Worm (Caenorhabditis elegans): ENCODE measurements around the gene kap-1.

kap-1 gene

DNA sequence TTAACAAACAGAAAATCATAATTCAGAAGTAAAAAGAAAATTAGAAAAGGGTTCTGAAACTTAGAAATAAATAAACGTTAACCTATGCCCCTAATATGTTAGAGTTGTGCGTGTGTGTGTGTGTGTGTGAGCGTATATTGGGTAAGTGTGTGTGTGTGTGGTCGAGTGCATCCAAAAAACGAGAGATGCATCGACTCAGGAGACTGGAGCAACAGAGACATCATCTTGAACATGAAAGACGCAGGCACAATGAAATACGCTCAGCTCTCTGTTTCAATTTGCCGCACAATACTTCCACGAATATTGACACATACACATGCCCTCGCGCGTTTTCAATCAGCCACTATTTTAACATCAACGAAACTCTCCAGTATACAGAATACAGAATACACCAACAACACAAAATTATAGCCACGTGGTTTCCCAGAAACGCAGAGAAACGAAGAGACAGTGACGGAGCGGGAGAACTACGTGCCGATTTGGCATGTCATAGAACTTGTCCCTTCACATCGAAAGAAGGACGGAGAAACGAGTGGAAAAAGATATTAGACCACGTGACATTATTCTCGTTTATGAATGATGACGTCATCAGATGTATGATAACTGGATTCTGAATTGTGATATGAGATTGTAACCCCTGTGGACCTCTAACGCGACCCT, 37.6 kb downstream of the kap-1 start:
- no peak for TF ChIP-seq nhr-77 (tag; optimal IDR thresholded peaks at IDR 0.05)
- no peak for TF ChIP-seq daf-12 (tag; optimal IDR thresholded peaks at IDR 0.05)
- TF ChIP-seq zag-1 (tag; optimal IDR thresholded peaks at IDR 0.05), result no peak
- TF ChIP-seq ceh-16 (tag; optimal IDR thresholded peaks at IDR 0.05), result no peak
- TF ChIP-seq pha-4 (tag; optimal IDR thresholded peaks at IDR 0.05), result peak; percentile 58
- peak; percentile 59 for TF ChIP-seq lin-39 (tag; optimal IDR thresholded peaks at IDR 0.05)
- no peak for TF ChIP-seq skn-1 (tag; optimal IDR thresholded peaks at IDR 0.05)
- no peak for TF ChIP-seq ztf-4 (tag; optimal IDR thresholded peaks at IDR 0.05)
- TF ChIP-seq fos-1 (tag; optimal IDR thresholded peaks at IDR 0.05), result peak; percentile 77
- TF ChIP-seq ceh-82 (tag; optimal IDR thresholded peaks at IDR 0.05), result no peak
- no peak for TF ChIP-seq ZK546.5 (tag; optimal IDR thresholded peaks at IDR 0.05)
- TF ChIP-seq fkh-2 (tag; optimal IDR thresholded peaks at IDR 0.05), result no peak
- peak; percentile 64 for TF ChIP-seq jun-1 (tag; optimal IDR thresholded peaks at IDR 0.05)
- peak; percentile 97 for TF ChIP-seq nhr-25 (tag; optimal IDR thresholded peaks at IDR 0.05)
- peak; percentile 94 for TF ChIP-seq mdl-1 (tag; optimal IDR thresholded peaks at IDR 0.05)
- TF ChIP-seq ama-1 (optimal IDR thresholded peaks at IDR 0.05), result peak; percentile 70
- peak; percentile 42 to 71 (median 60) for TF ChIP-seq elt-3 (tag; optimal IDR thresholded peaks at IDR 0.05)
- no peak for TF ChIP-seq egl-27 (tag; optimal IDR thresholded peaks at IDR 0.05)
- peak; percentile 95 for TF ChIP-seq nhr-43 (tag; optimal IDR thresholded peaks at IDR 0.05; ENCODE audit: poor library complexity, severe bottlenecking)
- TF ChIP-seq mml-1 (tag; optimal IDR thresholded peaks at IDR 0.05), result peak; percentile 25
- TF ChIP-seq nhr-237 (tag; optimal IDR thresholded peaks at IDR 0.05), result no peak
- peak; percentile 82 for TF ChIP-seq unc-62 (GFP tag; optimal IDR thresholded peaks at IDR 0.05)
- no peak for TF ChIP-seq elt-1 (tag; optimal IDR thresholded peaks at IDR 0.05)
- TF ChIP-seq R02D3.7 (tag; optimal IDR thresholded peaks at IDR 0.05), result no peak
- no peak for TF ChIP-seq ceh-28 (tag; optimal IDR thresholded peaks at IDR 0.05)
- TF ChIP-seq unc-39 (tag; optimal IDR thresholded peaks at IDR 0.05), result no peak
- TF ChIP-seq pqm-1 (tag; optimal IDR thresholded peaks at IDR 0.05), result peak; percentile 23
- no peak for TF ChIP-seq lin-15B (tag; optimal IDR thresholded peaks at IDR 0.05)
- peak; percentile 11 for TF ChIP-seq hmg-11 (tag; optimal IDR thresholded peaks at IDR 0.05)
- peak; percentile 61 for TF ChIP-seq tbx-2 (tag; optimal IDR thresholded peaks at IDR 0.05)
- no peak for TF ChIP-seq snpc-4 (tag; optimal IDR thresholded peaks at IDR 0.05)
- TF ChIP-seq nhr-28 (tag; optimal IDR thresholded peaks at IDR 0.05), result no peak
- no peak for TF ChIP-seq aly-2 (tag; optimal IDR thresholded peaks at IDR 0.05)
- peak; percentile 27 for TF ChIP-seq egl-5 (tag; optimal IDR thresholded peaks at IDR 0.05)
- TF ChIP-seq ztf-11 (tag; optimal IDR thresholded peaks at IDR 0.05), result no peak
- no peak for TF ChIP-seq sea-2 (GFP tag; optimal IDR thresholded peaks at IDR 0.05)
- TF ChIP-seq nhr-12 (tag; optimal IDR thresholded peaks at IDR 0.05), result no peak
- TF ChIP-seq nfya-1 (tag; optimal IDR thresholded peaks at IDR 0.05; ENCODE audit: insufficient read depth), result peak; percentile 57
- peak; percentile 96 for TF ChIP-seq nhr-23 (tag; optimal IDR thresholded peaks at IDR 0.05)
- peak; percentile 73 for TF ChIP-seq lsy-12 (tag; optimal IDR thresholded peaks at IDR 0.05)
- no peak for TF ChIP-seq nhr-67 (tag; optimal IDR thresholded peaks at IDR 0.05)
- TF ChIP-seq elt-2 (tag; optimal IDR thresholded peaks at IDR 0.05), result peak; percentile 73
- TF ChIP-seq nhr-11 (tag; optimal IDR thresholded peaks at IDR 0.05), result peak; percentile 10
- no peak for TF ChIP-seq ceh-9 (tag; optimal IDR thresholded peaks at IDR 0.05)
- no peak for TF ChIP-seq nhr-76 (tag; optimal IDR thresholded peaks at IDR 0.05)
- no peak for TF ChIP-seq fkh-10 (GFP tag; optimal IDR thresholded peaks at IDR 0.05)
- no peak for TF ChIP-seq eor-1 (tag; optimal IDR thresholded peaks at IDR 0.05)

Measured in whole organism, L3 larva.